Worm (Caenorhabditis elegans) whole organism, L2 larva: ENCODE measurements around the gene sul-2.

ENCODE experiments used
- aly-2 ChIP-seq: fragments of 150-350 bp; optimal IDR thresholded peaks from 2 replicates; lab custom pipeline; 2014; ENCODE audit warnings: missing biosample characterization, missing genetic modification characterization
- ama-1 ChIP-seq: fragments of 150-350 bp; optimal IDR thresholded peaks from 2 replicates; lab custom pipeline; 2018; ENCODE audit warnings: inconsistent platforms
- blmp-1 ChIP-seq: sonication (generic microtip); optimal IDR thresholded peaks from 2 replicates; lab custom pipeline; 2017; ENCODE audit warnings: missing genetic modification characterization, mild to moderate bottlenecking, missing compliant biosample characterization, antibody characterized with exemption, moderate library complexity; ENCODE audit not compliant: insufficient read depth
- ceh-82 ChIP-seq: fragments of 150-350 bp; optimal IDR thresholded peaks from 2 replicates; lab custom pipeline; 2014; ENCODE audit warnings: missing biosample characterization, missing genetic modification characterization
- lsy-2 ChIP-seq, 2 experiments: fragments of 150-350 bp in 1 of 2; sonication (generic microtip) in 1 of 2; optimal IDR thresholded peaks; 2 replicates each; lab custom pipeline; 2014 to 2017; ENCODE audit warnings: missing biosample characterization in 2 of 2, missing genetic modification characterization in 2 of 2
- mab-5 ChIP-seq: fragments of 150-350 bp; optimal IDR thresholded peaks from 2 replicates; lab custom pipeline; 2014; ENCODE audit warnings: missing biosample characterization, missing genetic modification characterization
- nhr-10 ChIP-seq: sonication (generic microtip); optimal IDR thresholded peaks from 2 replicates; lab custom pipeline; 2017; ENCODE audit warnings: missing biosample characterization, missing genetic modification characterization
- nhr-11 ChIP-seq: fragments of 150-350 bp; optimal IDR thresholded peaks from 2 replicates; lab custom pipeline; 2014; ENCODE audit warnings: missing biosample characterization, missing genetic modification characterization
- nhr-12 ChIP-seq: fragments of 150-350 bp; optimal IDR thresholded peaks from 2 replicates; lab custom pipeline; 2014; ENCODE audit warnings: missing biosample characterization, missing genetic modification characterization
- nhr-77 ChIP-seq: fragments of 150-350 bp; optimal IDR thresholded peaks from 2 replicates; lab custom pipeline; 2014; ENCODE audit warnings: missing biosample characterization, missing genetic modification characterization
- sem-4 ChIP-seq: fragments of 150-350 bp; optimal IDR thresholded peaks from 2 replicates; lab custom pipeline; 2014; ENCODE audit warnings: missing biosample characterization, missing genetic modification reagents, missing genetic modification characterization
- skn-1 ChIP-seq: sonication (generic microtip); optimal IDR thresholded peaks from 2 replicates; lab custom pipeline; 2017; ENCODE audit warnings: missing biosample characterization, missing genetic modification characterization
- unc-39 ChIP-seq: fragments of 150-350 bp; optimal IDR thresholded peaks from 2 replicates; lab custom pipeline; 2014; ENCODE audit warnings: missing biosample characterization, missing genetic modification characterization
- unc-62 ChIP-seq: fragments of 150-350 bp; optimal IDR thresholded peaks from 2 replicates; lab custom pipeline; 2014; ENCODE audit warnings: missing biosample characterization, missing genetic modification reagents, missing genetic modification characterization

ce11 chrV:8206931-8207330 is 49.4 kb downstream of the sul-2 start, which contains the start of gene timp-1:
- TF ChIP-seq nhr-11 (tag; lab: Kevin White, UChicago) (no peak), sem-4 (tag; lab: Kevin White, UChicago) (no peak), blmp-1 (tag; lab: Kevin White, UChicago) (peak; percentile 66), lsy-2 (tag; optimal IDR thresholded peaks at IDR 0.05; lab: Kevin White, UChicago) (no peak), nhr-77 (tag; lab: Kevin White, UChicago) (no peak), nhr-12 (tag; lab: Kevin White, UChicago) (no peak), aly-2 (tag; lab: Kevin White, UChicago) (no peak), unc-39 (tag; lab: Kevin White, UChicago) (no peak), nhr-10 (tag; lab: Kevin White, UChicago) (no peak), skn-1 (tag; lab: Kevin White, UChicago) (no peak), unc-62 (GFP tag; lab: Kevin White, UChicago) (no peak), ceh-82 (no peak), mab-5 (no peak), ama-1 (lab: Kevin White, UChicago) (no peak)
